Fruit fly (Drosophila melanogaster) whole organism, wandering third instar larva: Measurements from ENCODE around the gene Cdep.

Experiments
- CG32264 ChIP-seq: fragments of 200-800 bp; sonication (Bioruptor generic); optimal IDR thresholded peaks from 2 replicates; lab custom pipeline; 2016; ENCODE audit warnings: missing biosample characterization, missing genetic modification characterization
- CrebA ChIP-seq: fragments of 200-800 bp; sonication (Bioruptor generic); optimal IDR thresholded peaks from 2 replicates; lab custom pipeline; 2016; ENCODE audit warnings: missing biosample characterization, mild to moderate bottlenecking, missing genetic modification characterization, borderline replicate concordance
- Dfd ChIP-seq: fragments of >200 bp; optimal IDR thresholded peaks from 2 replicates; lab custom pipeline; 2017; ENCODE audit warnings: missing biosample characterization, missing genetic modification characterization
- Dif ChIP-seq: fragments of 200-275, 200-300 bp; sonication (Bioruptor generic); optimal IDR thresholded peaks from 2 replicates; lab custom pipeline; 2018; ENCODE audit warnings: missing biosample characterization, missing genetic modification characterization; ENCODE audit not compliant: partially characterized antibody
- GATAd ChIP-seq: sonication (Bioruptor generic); optimal IDR thresholded peaks from 2 replicates; lab custom pipeline; 2016; ENCODE audit warnings: missing biosample characterization, missing genetic modification characterization
- Hnf4 ChIP-seq: fragments of 200-800 bp; sonication (Bioruptor generic); optimal IDR thresholded peaks from 2 replicates; lab custom pipeline; 2016; ENCODE audit warnings: missing biosample characterization, mild to moderate bottlenecking, missing genetic modification characterization
- Hr78 ChIP-seq: fragments of >200 bp; optimal IDR thresholded peaks from 2 replicates; lab custom pipeline; 2017; ENCODE audit warnings: missing biosample characterization, missing genetic modification characterization
- Hr83 ChIP-seq: fragments of 200-300 bp; sonication (Bioruptor generic); optimal IDR thresholded peaks from 2 replicates; lab custom pipeline; 2016; ENCODE audit warnings: missing biosample characterization, mild to moderate bottlenecking, missing genetic modification characterization, moderate library complexity; ENCODE audit not compliant: poor library complexity, severe bottlenecking
- Jra ChIP-seq: sonication (Bioruptor generic); optimal IDR thresholded peaks from 2 replicates; lab custom pipeline; 2016; ENCODE audit warnings: missing biosample characterization, missing genetic modification characterization
- Mio ChIP-seq: sonication (Bioruptor generic); optimal IDR thresholded peaks from 2 replicates; lab custom pipeline; 2016; ENCODE audit warnings: missing biosample characterization, missing genetic modification characterization
- Myc ChIP-seq: fragments of >200 bp; optimal IDR thresholded peaks from 2 replicates; lab custom pipeline; 2017
- N ChIP-seq: fragments of >200 bp; optimal IDR thresholded peaks from 2 replicates; lab custom pipeline; 2018; ENCODE audit warnings: missing biosample characterization, missing external identifiers, missing genetic modification characterization
- OdsH ChIP-seq: fragments of 200-800 bp; sonication (Bioruptor generic); optimal IDR thresholded peaks from 2 replicates; lab custom pipeline; 2016; ENCODE audit warnings: missing biosample characterization, mild to moderate bottlenecking, missing genetic modification characterization
- Rel ChIP-seq, 2 experiments: fragments of 200-800 bp; sonication (Bioruptor generic) in 1 of 2; optimal IDR thresholded peaks; 2 replicates in 1 of 2; 3 replicates in 1 of 2; lab custom pipeline; 2016 to 2019; ENCODE audit warnings: mild to moderate bottlenecking in 2 of 2, missing biosample characterization in 2 of 2, missing genetic modification characterization in 2 of 2, moderate library complexity in 1 of 2
- Sp1 ChIP-seq: fragments of 200-800 bp; sonication (Bioruptor generic); optimal IDR thresholded peaks from 3 replicates; lab custom pipeline; 2019; ENCODE audit warnings: missing biosample characterization, mild to moderate bottlenecking, missing genetic modification characterization, moderate library complexity
- br ChIP-seq: fragments of 200-800 bp; sonication (Bioruptor generic); optimal IDR thresholded peaks from 2 replicates; lab custom pipeline; 2016; ENCODE audit warnings: missing biosample characterization, missing genetic modification characterization
- brk ChIP-seq: fragments of 200-800 bp; sonication (Bioruptor generic); optimal IDR thresholded peaks from 2 replicates; lab custom pipeline; 2016; ENCODE audit warnings: missing biosample characterization, mild to moderate bottlenecking, missing genetic modification characterization
- dl ChIP-seq, 2 experiments: fragments of 175-275, 200-275 bp in 1 of 2; fragments of 200-275 bp in 1 of 2; sonication (Bioruptor generic); optimal IDR thresholded peaks; lab custom pipeline; 2018; ENCODE audit warnings: mild to moderate bottlenecking in 2 of 2, missing biosample characterization in 2 of 2, missing genetic modification characterization in 2 of 2, moderate library complexity in 2 of 2; ENCODE audit not compliant: partially characterized antibody in 2 of 2, insufficient read depth in 1 of 2
- dmrt93B ChIP-seq: fragments of 200-800 bp; sonication (Bioruptor generic); optimal IDR thresholded peaks from 2 replicates; lab custom pipeline; 2018; ENCODE audit warnings: missing biosample characterization, mild to moderate bottlenecking, missing genetic modification characterization
- dsf ChIP-seq: sonication (Bioruptor generic); optimal IDR thresholded peaks from 2 replicates; lab custom pipeline; 2016; ENCODE audit warnings: missing biosample characterization, missing genetic modification characterization, borderline replicate concordance
- ey ChIP-seq: fragments of 200-800 bp; sonication (Bioruptor generic); optimal IDR thresholded peaks from 2 replicates; lab custom pipeline; 2016; ENCODE audit warnings: missing biosample characterization, missing genetic modification characterization
- foxo ChIP-seq, 2 experiments: fragments of 200-800 bp; sonication (Bioruptor generic); optimal IDR thresholded peaks; 2 replicates in 1 of 2; 3 replicates in 1 of 2; lab custom pipeline; 2016 to 2017; ENCODE audit warnings: missing biosample characterization in 2 of 2, missing genetic modification characterization in 2 of 2
- fru ChIP-seq: fragments of 200-800 bp; sonication (Bioruptor generic); optimal IDR thresholded peaks from 3 replicates; lab custom pipeline; 2016; ENCODE audit warnings: missing biosample characterization, mild to moderate bottlenecking, missing genetic modification characterization
- h ChIP-seq: fragments of 200-800 bp; sonication (Bioruptor generic); optimal IDR thresholded peaks from 3 replicates; lab custom pipeline; 2016; ENCODE audit warnings: missing biosample characterization, mild to moderate bottlenecking, missing genetic modification characterization
- jim ChIP-seq: fragments of 175-275, 200-325 bp; sonication (Bioruptor generic); optimal IDR thresholded peaks from 2 replicates; lab custom pipeline; 2016; ENCODE audit warnings: missing biosample characterization, mild to moderate bottlenecking, missing genetic modification characterization
- lola ChIP-seq: fragments of >200 bp; optimal IDR thresholded peaks from 2 replicates; lab custom pipeline; 2017; ENCODE audit warnings: missing biosample characterization, missing genetic modification characterization
- pan ChIP-seq: fragments of >200 bp; optimal IDR thresholded peaks from 2 replicates; lab custom pipeline; 2017
- psq ChIP-seq: fragments of 200-800 bp; sonication (Bioruptor generic); optimal IDR thresholded peaks from 3 replicates; lab custom pipeline; 2017; ENCODE audit warnings: missing biosample characterization, mild to moderate bottlenecking, missing genetic modification characterization, moderate library complexity
- rgr ChIP-seq: fragments of 200-800 bp; sonication (Bioruptor generic); optimal IDR thresholded peaks from 3 replicates; lab custom pipeline; 2016; ENCODE audit warnings: missing biosample characterization, mild to moderate bottlenecking, missing genetic modification characterization
- sage ChIP-seq: fragments of 200-800 bp; sonication (Bioruptor generic); optimal IDR thresholded peaks from 2 replicates; lab custom pipeline; 2016; ENCODE audit warnings: missing biosample characterization, mild to moderate bottlenecking, missing genetic modification characterization
- sv ChIP-seq: fragments of 200-800 bp; sonication (Bioruptor generic); optimal IDR thresholded peaks from 3 replicates; lab custom pipeline; 2016; ENCODE audit warnings: missing biosample characterization, missing genetic modification characterization
- tai ChIP-seq: sonication (Bioruptor generic); optimal IDR thresholded peaks from 2 replicates; lab custom pipeline; 2016; ENCODE audit warnings: missing biosample characterization, missing genetic modification characterization

Gene Cdep

DNA sequence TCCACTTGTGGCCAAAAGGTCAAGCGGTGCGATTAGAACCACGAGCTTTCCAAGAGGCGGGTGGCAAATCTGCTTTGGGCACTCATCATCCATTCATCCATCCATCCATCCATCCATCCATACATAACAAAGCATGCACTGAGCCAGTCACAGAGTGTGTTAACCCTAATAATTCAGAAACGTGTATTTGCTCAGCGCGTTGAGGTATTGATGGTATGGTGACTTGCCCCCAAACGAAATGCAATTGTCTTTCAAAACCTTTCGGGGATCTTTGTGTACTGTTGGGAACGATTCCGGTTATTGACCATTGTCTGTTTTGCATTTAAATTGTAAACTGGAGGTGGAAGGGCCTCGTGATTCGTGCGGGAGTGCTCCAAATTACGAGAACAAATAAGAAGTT, 51.6 kb downstream of the Cdep start:
- TF ChIP-seq Myc (lab: Kevin White, UChicago): no peak
- no peak for TF ChIP-seq jim (GFP tag; lab: Kevin White, UChicago)
- TF ChIP-seq dl (GFP tag; optimal IDR thresholded peaks at IDR 0.05; lab: Kevin White, UChicago; ENCODE audit: insufficient read depth in 1 of 2, partially characterized antibody in 2 of 2): no peak
- TF ChIP-seq OdsH: no peak
- TF ChIP-seq GATAd (GFP tag; lab: Kevin White, UChicago): no peak
- no peak for TF ChIP-seq Rel (GFP tag; optimal IDR thresholded peaks at IDR 0.05; lab: Kevin White, UChicago)
- TF ChIP-seq Rel (tag; optimal IDR thresholded peaks at IDR 0.05; lab: Kevin White, UChicago): peak; percentile 68
- no peak for TF ChIP-seq sage (GFP tag; lab: Kevin White, UChicago)

DNA sequence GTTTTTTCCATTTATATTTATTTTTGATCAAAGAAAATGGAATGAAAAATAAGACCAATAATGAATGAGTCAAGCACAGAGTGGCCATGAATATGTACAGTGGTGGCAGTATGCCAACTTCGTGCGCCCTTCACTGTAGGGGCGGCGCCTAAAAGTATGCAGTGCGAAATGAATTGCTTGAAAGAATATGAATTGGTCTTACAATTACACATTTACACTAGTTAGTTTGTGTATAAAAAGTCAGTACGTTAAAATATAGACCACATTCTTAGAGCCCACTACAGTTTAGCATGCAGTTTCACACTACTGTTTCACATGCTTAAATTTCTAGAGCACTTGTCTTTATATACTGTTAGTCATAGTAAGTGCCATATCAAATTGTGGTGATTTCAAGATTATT, 52.3 kb downstream of the Cdep start:
- TF ChIP-seq Hr83 (GFP tag; lab: Kevin White, UChicago) (peak; percentile 42), N (no peak), br (GFP tag; lab: Kevin White, UChicago) (no peak), dl (GFP tag; optimal IDR thresholded peaks at IDR 0.05; lab: Kevin White, UChicago; ENCODE audit: insufficient read depth in 1 of 2, partially characterized antibody in 2 of 2) (no peak), dsf (GFP tag; lab: Kevin White, UChicago) (no peak), Dif (GFP tag; lab: Kevin White, UChicago) (peak; percentile 30), dmrt93B (GFP tag; lab: Kevin White, UChicago) (no peak), Hnf4 (GFP tag; lab: Kevin White, UChicago) (peak; percentile 25), Jra (peak; percentile 32), sage (GFP tag; lab: Kevin White, UChicago) (no peak), foxo (GFP tag; optimal IDR thresholded peaks at IDR 0.05; lab: Kevin White, UChicago) (peak in 1 of 2 experiments; percentile 15), Myc (lab: Kevin White, UChicago) (peak; percentile 64), psq (no peak)
- TF ChIP-seq, all 38 proteins: peak for 6

dm6 chr3R:4963370-4963769, 53.0 kb downstream of the Cdep start:
- TF ChIP-seq Dfd (no peak), tai (GFP tag; lab: Kevin White, UChicago) (no peak), Dif (GFP tag; lab: Kevin White, UChicago) (no peak), CrebA (GFP tag; lab: Kevin White, UChicago) (no peak), h (GFP tag; lab: Kevin White, UChicago) (no peak), psq (no peak), Sp1 (GFP tag; lab: Kevin White, UChicago) (no peak), pan (lab: Kevin White, UChicago) (no peak), Hr83 (GFP tag; lab: Kevin White, UChicago) (no peak), foxo (GFP tag; optimal IDR thresholded peaks at IDR 0.05; lab: Kevin White, UChicago) (no peak), Hr78 (GFP tag; lab: Kevin White, UChicago) (no peak), sage (GFP tag; lab: Kevin White, UChicago) (no peak), Jra (no peak), rgr (no peak), N (no peak), dl (GFP tag; optimal IDR thresholded peaks at IDR 0.05; lab: Kevin White, UChicago; ENCODE audit: insufficient read depth in 1 of 2, partially characterized antibody in 2 of 2) (no peak), Myc (lab: Kevin White, UChicago) (no peak), GATAd (GFP tag; lab: Kevin White, UChicago) (no peak), ey (GFP tag; lab: Kevin White, UChicago) (no peak)

DNA sequence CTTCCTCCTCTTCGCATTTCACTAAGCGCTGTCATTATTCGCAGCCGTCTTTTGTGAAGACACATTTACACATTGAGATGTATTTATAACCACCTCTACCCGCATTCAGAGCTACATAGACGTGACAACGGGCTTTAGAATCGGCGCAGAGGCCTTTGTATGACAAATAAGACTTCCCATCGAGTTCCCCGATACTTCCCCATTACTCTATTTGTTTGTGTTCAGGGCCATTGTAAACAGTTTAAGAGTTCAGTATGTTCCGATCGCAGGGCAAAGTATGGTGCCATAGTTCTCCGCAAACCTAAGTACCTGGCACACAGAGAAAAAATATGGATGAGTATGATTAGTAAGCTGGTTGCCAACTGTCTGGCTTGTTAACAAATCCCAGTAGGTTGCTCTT, 53.6 kb downstream of the Cdep start:
- TF ChIP-seq brk (GFP tag; lab: Kevin White, UChicago) (no peak), Sp1 (GFP tag; lab: Kevin White, UChicago) (no peak), psq (no peak)

dm6 chr3R:4965145-4965544, 54.8 kb downstream of the Cdep start, which contains the start of gene Jhbp1:
Gene Jhbp1, plus strand, starts transcription at chr3R:4965445.
- no peak for TF ChIP-seq tai (GFP tag; lab: Kevin White, UChicago)
- no peak for TF ChIP-seq Hr78 (GFP tag; lab: Kevin White, UChicago)
- TF ChIP-seq rgr: no peak
- TF ChIP-seq GATAd (GFP tag; lab: Kevin White, UChicago): no peak
- no peak for TF ChIP-seq sv (GFP tag; lab: Kevin White, UChicago)
- no peak for TF ChIP-seq ey (GFP tag; lab: Kevin White, UChicago)
- TF ChIP-seq dl (GFP tag; optimal IDR thresholded peaks at IDR 0.05; lab: Kevin White, UChicago; ENCODE audit: insufficient read depth in 1 of 2, partially characterized antibody in 2 of 2): no peak
- no peak for TF ChIP-seq Hnf4 (GFP tag; lab: Kevin White, UChicago)
- no peak for TF ChIP-seq CG32264
- no peak for TF ChIP-seq fru
- no peak for TF ChIP-seq jim (GFP tag; lab: Kevin White, UChicago)
- no peak for TF ChIP-seq Myc (lab: Kevin White, UChicago)
- no peak for TF ChIP-seq Rel (GFP tag; optimal IDR thresholded peaks at IDR 0.05; lab: Kevin White, UChicago)
- no peak for TF ChIP-seq Rel (tag; optimal IDR thresholded peaks at IDR 0.05; lab: Kevin White, UChicago)
- no peak for TF ChIP-seq foxo (GFP tag; optimal IDR thresholded peaks at IDR 0.05; lab: Kevin White, UChicago)
- no peak for TF ChIP-seq lola (GFP tag; lab: Kevin White, UChicago)
- TF ChIP-seq N: no peak
- TF ChIP-seq Mio (GFP tag; lab: Kevin White, UChicago): no peak
- TF ChIP-seq OdsH: no peak
